Fruit fly (Drosophila melanogaster) whole organism: ENCODE measurements around the gene Droj2.

Source experiments
- CG8478 ChIP-seq: fragments of >200 bp; optimal IDR thresholded peaks from 2 replicates; lab custom pipeline; 2018; ENCODE audit warnings: inconsistent platforms
- Dll ChIP-seq: fragments of >200 bp; optimal IDR thresholded peaks from 2 replicates; lab custom pipeline; 2017
- EcR ChIP-seq, 2 experiments: fragments of >200 bp; optimal IDR thresholded peaks; 2 replicates each; lab custom pipeline; 2017; ENCODE audit warnings: missing biosample characterization in 2 of 2, missing genetic modification characterization in 2 of 2, missing genetic modification reagents in 2 of 2
- pan ChIP-seq: fragments of >200 bp; optimal IDR thresholded peaks from 2 replicates; lab custom pipeline; 2017
- psq ChIP-seq: fragments of >200 bp; optimal IDR thresholded peaks from 2 replicates; lab custom pipeline; 2017
- usp ChIP-seq: fragments of >200 bp; optimal IDR thresholded peaks from 2 replicates; lab custom pipeline; 2017; ENCODE audit warnings: missing biosample characterization, missing genetic modification characterization, mixed read lengths

Droj2 gene

dm6 chr3R:13422178-13422577 is 40.3 kb downstream of the Droj2 start:
- TF ChIP-seq CG8478 (lab: Kevin White, UChicago) (no peak), EcR (GFP tag; optimal IDR thresholded peaks at IDR 0.05; lab: Kevin White, UChicago) (no peak), psq (lab: Kevin White, UChicago) (no peak), usp (no peak), pan (no peak), Dll (lab: Kevin White, UChicago) (no peak)

- TF ChIP-seq CG8478 (lab: Kevin White, UChicago) (no peak), psq (lab: Kevin White, UChicago) (no peak), pan (no peak), usp (no peak), Dll (lab: Kevin White, UChicago) (no peak), EcR (GFP tag; optimal IDR thresholded peaks at IDR 0.05; lab: Kevin White, UChicago) (no peak)
These were observed 43.6 kb downstream of the Droj2 start, which contains the start of gene Act87E for dm6 chr3R:13425470-13426033. Act87E (plus strand) TSS chr3R:13425983.

DNA sequence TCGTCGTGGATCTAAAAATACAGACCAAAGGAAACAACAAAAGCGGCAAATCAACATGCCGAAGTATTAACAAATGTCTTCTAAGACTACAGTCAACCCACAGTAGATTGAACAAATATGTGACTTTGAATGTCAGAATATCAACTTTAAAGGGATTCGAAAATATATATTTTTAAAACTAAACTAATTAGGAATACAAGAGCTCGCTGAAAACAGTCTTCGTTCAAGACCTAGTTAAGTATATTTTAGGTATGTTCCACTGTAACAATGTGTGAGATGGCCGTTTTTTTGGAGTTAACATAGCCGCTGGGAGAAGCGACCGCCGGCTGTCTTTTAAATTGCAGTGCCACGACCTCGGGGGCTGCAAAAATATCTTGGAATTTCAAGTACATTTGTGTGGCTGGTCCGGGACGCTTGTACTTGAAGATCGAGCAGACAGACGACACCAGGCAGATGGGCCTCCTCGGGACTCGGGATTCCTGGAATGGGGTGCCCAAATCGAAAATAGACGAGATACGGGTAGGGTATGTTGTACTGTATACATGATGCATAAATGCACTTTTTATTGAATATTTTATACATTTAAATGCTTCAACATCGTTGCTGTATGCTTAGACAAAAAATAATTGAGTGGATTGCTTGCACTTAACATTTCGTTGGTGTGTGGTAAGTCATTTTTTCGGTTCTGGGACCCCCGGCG is 46.6 kb downstream of the Droj2 start:
- TF ChIP-seq CG8478 (lab: Kevin White, UChicago) (no peak), usp (no peak), pan (no peak), psq (lab: Kevin White, UChicago) (no peak), EcR (GFP tag; optimal IDR thresholded peaks at IDR 0.05; lab: Kevin White, UChicago) (no peak), Dll (lab: Kevin White, UChicago) (no peak)

dm6 chr3R:13433623-13434022 is 51.7 kb downstream of the Droj2 start:
- TF ChIP-seq EcR (GFP tag; optimal IDR thresholded peaks at IDR 0.05; lab: Kevin White, UChicago): no peak
- no peak for TF ChIP-seq Dll (lab: Kevin White, UChicago)
- TF ChIP-seq usp: no peak
- no peak for TF ChIP-seq CG8478 (lab: Kevin White, UChicago)
- no peak for TF ChIP-seq pan
- TF ChIP-seq psq (lab: Kevin White, UChicago): no peak

dm6 chr3R:13434325-13435168 is 52.6 kb downstream of the Droj2 start, which contains the start of gene yrt:
yrt (minus strand) TSS chr3R:13434984.
- no peak for TF ChIP-seq pan
- no peak for TF ChIP-seq psq (lab: Kevin White, UChicago)
- no peak for TF ChIP-seq EcR (GFP tag; optimal IDR thresholded peaks at IDR 0.05; lab: Kevin White, UChicago)
- TF ChIP-seq CG8478 (lab: Kevin White, UChicago): no peak
- no peak for TF ChIP-seq Dll (lab: Kevin White, UChicago)
